Worm (Caenorhabditis elegans): ENCODE measurements around the gene grl-1.

DNA sequence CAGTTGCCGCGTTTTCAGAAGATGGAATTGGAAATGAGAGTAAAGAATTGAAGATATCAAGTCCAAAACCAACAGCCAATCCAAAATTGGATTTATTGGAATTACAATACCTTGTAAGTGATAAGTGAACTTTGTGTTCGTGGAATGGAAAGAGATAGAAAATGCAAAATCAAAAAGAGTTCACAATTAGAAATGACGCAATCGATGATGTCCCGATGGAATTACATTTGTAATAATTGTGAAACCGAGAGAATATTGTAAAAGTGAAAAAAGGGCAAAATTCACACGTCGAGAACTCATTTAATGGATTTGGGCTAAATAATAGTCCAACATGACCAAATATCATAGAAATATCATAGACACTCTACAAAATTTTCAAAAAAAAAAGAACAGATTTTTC is 8.4 kb downstream of the grl-1 start:
- TF ChIP-seq ama-1 (optimal IDR thresholded peaks at IDR 0.05): no peak
- TF ChIP-seq ZK546.5 (tag; optimal IDR thresholded peaks at IDR 0.05): no peak
- TF ChIP-seq nhr-11 (tag; optimal IDR thresholded peaks at IDR 0.05): no peak
- TF ChIP-seq nhr-237 (tag; optimal IDR thresholded peaks at IDR 0.05): no peak
- no peak for TF ChIP-seq mab-5 (tag; optimal IDR thresholded peaks at IDR 0.05)
- TF ChIP-seq nhr-6 (tag; optimal IDR thresholded peaks at IDR 0.05): no peak
- TF ChIP-seq nhr-12 (tag; optimal IDR thresholded peaks at IDR 0.05): no peak
- no peak for TF ChIP-seq elt-1 (tag; optimal IDR thresholded peaks at IDR 0.05)
- no peak for TF ChIP-seq nhr-25 (tag; optimal IDR thresholded peaks at IDR 0.05)
- TF ChIP-seq elt-3 (tag; optimal IDR thresholded peaks at IDR 0.05): no peak
- TF ChIP-seq zag-1 (tag; optimal IDR thresholded peaks at IDR 0.05): no peak
